Worm (Caenorhabditis elegans): ENCODE results near the gene efr-3.
A peak's percentile ranks its signal among the peaks of the same experiment; 100 is the strongest.

Gene efr-3

DNA sequence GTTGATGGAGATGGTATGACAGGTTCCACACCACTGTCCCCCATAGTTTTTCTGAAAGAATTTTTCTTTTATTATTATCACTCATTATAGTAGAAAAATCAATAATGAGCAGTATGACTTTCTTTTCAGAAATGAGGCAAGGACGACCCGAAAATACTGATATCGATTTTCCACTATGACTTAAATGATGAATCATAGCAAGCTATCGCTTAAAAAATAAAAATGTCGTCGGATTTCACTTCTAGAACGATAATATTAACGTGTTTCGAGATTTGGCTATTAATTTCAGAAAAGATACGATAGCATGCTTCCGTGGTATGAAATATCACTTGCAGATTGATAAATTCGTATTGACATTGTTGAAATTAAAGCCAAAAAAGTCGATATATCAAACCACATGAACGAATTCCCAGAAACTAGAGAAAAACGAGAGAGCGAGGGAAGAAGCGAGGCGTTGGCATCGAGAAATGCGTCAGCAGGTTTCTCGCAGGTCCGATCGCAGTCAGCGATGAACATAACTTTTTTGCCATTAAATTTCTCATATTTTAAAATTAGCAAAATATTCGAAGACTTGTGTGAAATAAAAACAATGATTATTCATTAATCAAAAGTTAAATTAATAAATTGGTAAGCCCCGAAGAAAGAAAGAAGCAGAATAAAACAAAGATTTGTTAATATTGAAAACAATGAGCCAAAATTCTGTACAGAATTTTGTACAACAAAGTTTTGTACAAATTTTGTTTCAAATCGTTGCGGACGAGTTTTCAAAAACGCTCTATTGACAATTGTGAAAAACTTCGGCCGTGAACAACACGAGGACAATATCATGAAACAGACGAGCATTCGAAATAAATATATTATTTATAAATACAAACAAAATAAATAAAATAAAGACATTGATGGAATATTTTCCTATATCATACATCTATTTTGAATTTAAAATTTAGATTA is 34.7 kb upstream of the efr-3 start, which contains the start of gene C32D5.11 (continued):
- TF ChIP-seq gei-8 (GFP tag; optimal IDR thresholded peaks at IDR 0.05) = no peak
- TF ChIP-seq cey-2 (tag; optimal IDR thresholded peaks at IDR 0.05; ENCODE audit: borderline replicate concordance, insufficient read depth) = no peak
- TF ChIP-seq nhr-41 (GFP tag; IDR thresholded peaks at IDR 0.05) = no peak
- peak; percentile 65 for TF ChIP-seq lin-38 (GFP tag; IDR thresholded peaks at IDR 0.05)
- peak; percentile 26 for TF ChIP-seq nhr-48 (tag; optimal IDR thresholded peaks at IDR 0.05)
- no peak for TF ChIP-seq nhr-6 (tag; optimal IDR thresholded peaks at IDR 0.05)
- no peak for TF ChIP-seq lin-39 (tag; optimal IDR thresholded peaks at IDR 0.05)
- no peak for TF ChIP-seq tra-1 (GFP tag; IDR thresholded peaks at IDR 0.05)
- TF ChIP-seq nhr-25 (tag; optimal IDR thresholded peaks at IDR 0.05; ENCODE audit: borderline replicate concordance, insufficient read depth) = peak; percentile 14
- TF ChIP-seq dve-1 (tag; optimal IDR thresholded peaks at IDR 0.05; ENCODE audit: insufficient read depth) = peak; percentile 61
- no peak for TF ChIP-seq zip-2 (tag; optimal IDR thresholded peaks at IDR 0.05)
- peak; percentile 88 for TF ChIP-seq mes-2 (tag; optimal IDR thresholded peaks at IDR 0.05; ENCODE audit: poor library complexity, severe bottlenecking)
- no peak for TF ChIP-seq dmd-9 (GFP tag; IDR thresholded peaks at IDR 0.05)
- peak; percentile 55 for TF ChIP-seq T26A8.4 (GFP tag; IDR thresholded peaks at IDR 0.05)
- TF ChIP-seq ceh-28 (tag; optimal IDR thresholded peaks at IDR 0.05) = peak; percentile 34
- TF ChIP-seq lim-7 (GFP tag; IDR thresholded peaks at IDR 0.05) = no peak
- TF ChIP-seq ceh-32 (tag; optimal IDR thresholded peaks at IDR 0.05; ENCODE audit: poor library complexity) = no peak
- no peak for TF ChIP-seq ceh-20 (GFP tag; IDR thresholded peaks at IDR 0.05)
- TF ChIP-seq egl-43 (GFP tag; IDR thresholded peaks at IDR 0.05) = no peak
- TF ChIP-seq set-16 (GFP tag; IDR thresholded peaks at IDR 0.05) = no peak
- TF ChIP-seq hmg-1.1 (GFP tag; IDR thresholded peaks at IDR 0.05) = peak; percentile 61; the same call in 1 of the 2 replicates
- TF ChIP-seq egl-27 (tag; optimal IDR thresholded peaks at IDR 0.05) = no peak
- TF ChIP-seq lsy-2 (tag; optimal IDR thresholded peaks at IDR 0.05) = peak in 1 of 2 experiments; percentile 87
- TF ChIP-seq F37D6.2 (tag; optimal IDR thresholded peaks at IDR 0.05) = peak; percentile 0
- TF ChIP-seq vab-7 (GFP tag; IDR thresholded peaks at IDR 0.05) = no peak
- peak; percentile 67 for TF ChIP-seq dpl-1 (GFP tag; optimal IDR thresholded peaks at IDR 0.05)
- peak; percentile 75 for TF ChIP-seq hlh-11 (tag; optimal IDR thresholded peaks at IDR 0.05)
- peak; percentile 77 for TF ChIP-seq mep-1 (tag; optimal IDR thresholded peaks at IDR 0.05)
- no peak for TF ChIP-seq skn-1 (tag; optimal IDR thresholded peaks at IDR 0.05)
- peak; percentile 70 for TF ChIP-seq nhr-28 (tag; optimal IDR thresholded peaks at IDR 0.05)
- no peak for TF ChIP-seq sdz-12 (GFP tag; optimal IDR thresholded peaks at IDR 0.05)
- no peak for TF ChIP-seq madf-9 (GFP tag; conservative IDR thresholded peaks at IDR 0.05)
- no peak for TF ChIP-seq nhr-10 (tag; optimal IDR thresholded peaks at IDR 0.05)
- TF ChIP-seq mdl-1 (tag; optimal IDR thresholded peaks at IDR 0.05) = peak in 1 of 2 experiments; percentile 46
- no peak for TF ChIP-seq daf-16 (GFP tag; optimal IDR thresholded peaks at IDR 0.05)
- TF ChIP-seq daf-16 (tag; optimal IDR thresholded peaks at IDR 0.05) = no peak
- TF ChIP-seq nhr-237 (tag; optimal IDR thresholded peaks at IDR 0.05) = no peak
- TF ChIP-seq fos-1 (tag; optimal IDR thresholded peaks at IDR 0.05) = no peak
- no peak; the same call in 1 of the 2 replicates for TF ChIP-seq arid-1 (GFP tag; conservative IDR thresholded peaks at IDR 0.05)
- no peak for TF ChIP-seq ceh-62 (tag; optimal IDR thresholded peaks at IDR 0.05)
- TF ChIP-seq tag-97 (GFP tag; IDR thresholded peaks at IDR 0.05) = no peak
- peak; percentile 66 for TF ChIP-seq lin-13 (GFP tag; optimal IDR thresholded peaks at IDR 0.05)
- TF ChIP-seq Y5F2A.4 (GFP tag; optimal IDR thresholded peaks at IDR 0.05) = no peak
- TF ChIP-seq unc-62 (GFP tag; optimal IDR thresholded peaks at IDR 0.05 in 1 of 2) = no peak
- no peak for TF ChIP-seq unc-62 (tag; optimal IDR thresholded peaks at IDR 0.05)
- no peak for TF ChIP-seq F44E2.7 (GFP tag; IDR thresholded peaks at IDR 0.05)
- TF ChIP-seq zfp-2 (tag; optimal IDR thresholded peaks at IDR 0.05) = no peak
- peak; percentile 44 for TF ChIP-seq T20F7.1 (GFP tag; optimal IDR thresholded peaks at IDR 0.05)
- no peak for TF ChIP-seq aly-2 (tag; optimal IDR thresholded peaks at IDR 0.05)
